Worm (Caenorhabditis elegans): ENCODE measurements around the gene btb-5.
A peak's percentile ranks its signal among the peaks of the same experiment; 100 is the strongest.

The btb-5 gene

DNA sequence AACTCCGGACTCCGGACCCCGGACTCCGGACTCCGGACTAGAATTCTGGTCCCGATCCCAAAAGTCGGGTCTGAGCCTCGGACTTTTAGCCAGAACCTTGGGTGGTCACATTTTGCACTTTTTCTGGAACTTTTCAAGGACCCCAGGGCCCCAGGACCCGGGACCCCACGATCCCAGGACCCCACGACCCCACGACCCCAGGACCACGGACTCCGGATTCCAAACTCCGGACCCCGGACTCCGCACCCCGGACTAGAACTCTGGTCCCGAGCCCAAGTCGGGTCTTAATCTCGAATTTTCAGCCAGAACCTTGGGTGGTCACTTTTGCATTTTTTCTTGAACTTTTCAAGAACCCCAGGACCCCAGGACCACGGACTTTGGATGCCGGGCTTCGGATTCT lies 18.2 kb downstream of the btb-5 start:
- no peak for TF ChIP-seq nhr-21 (tag; optimal IDR thresholded peaks at IDR 0.05)
- no peak for TF ChIP-seq mbf-1 (tag; optimal IDR thresholded peaks at IDR 0.05)

DNA sequence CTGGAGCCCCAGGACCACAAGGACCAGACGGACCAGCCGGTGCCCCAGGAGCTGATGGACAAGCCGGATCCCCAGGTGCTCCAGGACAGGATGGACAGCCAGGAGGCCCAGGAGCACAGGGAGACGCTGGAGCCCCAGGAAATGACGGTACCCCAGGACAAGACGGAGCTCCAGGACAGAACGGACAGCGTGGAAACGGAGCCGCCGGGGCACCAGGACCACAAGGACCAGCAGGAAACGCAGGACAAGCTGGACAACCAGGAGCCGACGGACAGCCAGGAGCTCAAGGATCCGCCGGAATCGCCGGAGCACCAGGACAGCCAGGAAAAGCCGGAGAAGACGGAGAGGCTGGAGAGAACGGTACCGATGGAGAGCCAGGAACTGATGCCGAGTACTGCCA lies 19.5 kb downstream of the btb-5 start:
- TF ChIP-seq ceh-82 (tag; optimal IDR thresholded peaks at IDR 0.05), result no peak
- TF ChIP-seq alr-1 (tag; optimal IDR thresholded peaks at IDR 0.05), result no peak
- TF ChIP-seq skn-1 (tag; optimal IDR thresholded peaks at IDR 0.05), result no peak
- no peak for TF ChIP-seq elt-1 (tag; optimal IDR thresholded peaks at IDR 0.05)
- TF ChIP-seq C34F6.9 (tag; optimal IDR thresholded peaks at IDR 0.05), result no peak
- TF ChIP-seq nhr-25 (tag; optimal IDR thresholded peaks at IDR 0.05), result no peak
- no peak for TF ChIP-seq mbf-1 (tag; optimal IDR thresholded peaks at IDR 0.05)
- no peak for TF ChIP-seq ztf-4 (tag; optimal IDR thresholded peaks at IDR 0.05)
- no peak for TF ChIP-seq nhr-129 (tag; optimal IDR thresholded peaks at IDR 0.05)
- TF ChIP-seq nhr-11 (tag; optimal IDR thresholded peaks at IDR 0.05), result no peak
- no peak for TF ChIP-seq unc-55 (GFP tag; optimal IDR thresholded peaks at IDR 0.05)
- no peak for TF ChIP-seq ama-1 (optimal IDR thresholded peaks at IDR 0.05)
- TF ChIP-seq nhr-23 (tag; optimal IDR thresholded peaks at IDR 0.05), result no peak
- no peak for TF ChIP-seq nhr-21 (tag; optimal IDR thresholded peaks at IDR 0.05)
- no peak for TF ChIP-seq nhr-237 (tag; optimal IDR thresholded peaks at IDR 0.05)
- no peak for TF ChIP-seq lin-11 (tag; optimal IDR thresholded peaks at IDR 0.05)
- TF ChIP-seq aly-2 (tag; optimal IDR thresholded peaks at IDR 0.05), result no peak
- no peak for TF ChIP-seq R02D3.7 (tag; optimal IDR thresholded peaks at IDR 0.05)

DNA sequence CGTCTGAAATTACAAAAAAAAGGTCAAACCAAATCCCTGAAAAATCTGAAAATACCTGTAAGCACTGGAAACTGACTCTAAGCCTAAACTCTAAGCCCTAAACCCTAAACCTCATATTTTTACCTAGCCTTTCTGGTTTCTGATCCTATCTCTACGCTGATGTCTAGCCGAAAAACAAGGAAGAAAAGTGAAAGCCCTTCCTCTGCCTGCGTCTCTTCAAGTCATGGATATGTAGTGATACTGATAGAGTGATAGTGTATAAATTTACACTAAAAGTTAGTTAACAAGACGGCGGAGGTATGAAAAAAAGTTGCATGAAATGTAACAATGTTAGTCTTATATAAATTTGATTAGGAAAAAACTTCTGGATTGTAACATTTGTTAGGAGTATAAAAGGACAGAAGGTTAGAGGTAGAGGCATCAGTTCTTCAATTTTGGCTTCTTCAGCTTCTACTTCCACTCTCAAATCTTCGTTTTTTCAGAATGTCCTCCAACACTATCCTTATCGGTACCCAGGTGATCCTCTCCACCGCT lies 20.3 kb downstream of the btb-5 start, which contains the start of gene col-88:
Gene col-88, plus strand, starts transcription at position 484 of the 534 bp plus-strand sequence.
- TF ChIP-seq blmp-1 (tag; optimal IDR thresholded peaks at IDR 0.05; ENCODE audit: insufficient read depth), result peak; percentile 3
- TF ChIP-seq nhr-12 (tag; optimal IDR thresholded peaks at IDR 0.05), result no peak

DNA sequence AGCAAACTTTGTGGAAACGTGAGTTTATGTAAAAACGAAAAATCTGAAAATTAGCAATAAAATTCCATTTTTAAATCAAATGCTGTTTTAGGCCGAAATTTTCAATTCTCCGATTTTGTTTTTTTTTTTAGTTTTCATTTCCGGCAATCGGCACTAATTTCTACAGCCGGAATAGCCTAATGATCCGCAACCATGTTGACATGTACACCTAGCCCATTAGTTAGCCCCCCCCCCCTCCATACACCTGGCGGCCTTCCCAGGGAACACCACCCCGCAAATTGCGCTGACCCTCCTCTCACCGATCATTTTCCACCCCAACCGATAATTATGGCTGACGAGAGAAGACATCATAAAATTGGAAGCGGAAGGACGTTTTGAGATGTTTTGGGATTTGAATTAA lies 21.4 kb downstream of the btb-5 start:
- no peak for TF ChIP-seq aly-2 (tag; optimal IDR thresholded peaks at IDR 0.05)
- TF ChIP-seq mdl-1 (tag; optimal IDR thresholded peaks at IDR 0.05), result no peak
- TF ChIP-seq ceh-82 (tag; optimal IDR thresholded peaks at IDR 0.05), result no peak
- no peak for TF ChIP-seq nhr-237 (tag; optimal IDR thresholded peaks at IDR 0.05)
- TF ChIP-seq zag-1 (tag; optimal IDR thresholded peaks at IDR 0.05), result no peak
- no peak for TF ChIP-seq nhr-129 (tag; optimal IDR thresholded peaks at IDR 0.05)
- no peak for TF ChIP-seq lin-11 (tag; optimal IDR thresholded peaks at IDR 0.05)
- no peak for TF ChIP-seq nhr-21 (tag; optimal IDR thresholded peaks at IDR 0.05)

DNA sequence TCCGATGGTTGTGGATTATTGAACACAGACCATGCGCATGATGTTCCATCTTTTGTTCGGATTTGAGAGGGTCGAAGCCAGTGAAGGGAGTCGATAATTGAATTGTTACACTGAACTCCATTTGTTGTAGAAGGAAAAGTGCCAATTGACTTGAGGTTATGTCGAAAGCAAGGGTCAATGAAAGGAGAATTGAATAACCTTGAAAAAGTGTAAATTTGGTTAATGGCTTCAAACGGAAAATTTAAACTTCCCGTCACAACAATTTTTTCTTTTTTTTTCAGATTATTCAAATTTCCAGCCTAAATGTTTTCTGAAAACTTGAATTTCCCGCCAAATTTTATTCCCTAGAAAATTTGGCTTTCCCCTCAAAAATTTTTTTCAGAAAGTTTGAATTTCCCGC lies 22.8 kb downstream of the btb-5 start, which contains the start of gene clp-10:
Gene clp-10, minus strand, starts transcription at position 101 of the 400 bp plus-strand sequence.
- TF ChIP-seq sma-3 (GFP tag; optimal IDR thresholded peaks at IDR 0.05) (no peak), ztf-11 (tag; optimal IDR thresholded peaks at IDR 0.05) (no peak), ztf-1 (GFP tag; conservative IDR thresholded peaks at IDR 0.05) (no peak), ceh-82 (tag; optimal IDR thresholded peaks at IDR 0.05) (no peak), ama-1 (optimal IDR thresholded peaks at IDR 0.05) (no peak), mbf-1 (tag; optimal IDR thresholded peaks at IDR 0.05) (no peak), skn-1 (tag; optimal IDR thresholded peaks at IDR 0.05) (no peak), sem-4 (tag; optimal IDR thresholded peaks at IDR 0.05) (no peak), nhr-25 (tag; optimal IDR thresholded peaks at IDR 0.05) (no peak), elt-1 (tag; optimal IDR thresholded peaks at IDR 0.05) (no peak), crh-2 (tag; optimal IDR thresholded peaks at IDR 0.05) (no peak), ZK546.5 (tag; optimal IDR thresholded peaks at IDR 0.05) (no peak), nhr-77 (tag; optimal IDR thresholded peaks at IDR 0.05) (no peak), ztf-4 (tag; optimal IDR thresholded peaks at IDR 0.05) (no peak), nhr-237 (tag; optimal IDR thresholded peaks at IDR 0.05) (no peak)

DNA sequence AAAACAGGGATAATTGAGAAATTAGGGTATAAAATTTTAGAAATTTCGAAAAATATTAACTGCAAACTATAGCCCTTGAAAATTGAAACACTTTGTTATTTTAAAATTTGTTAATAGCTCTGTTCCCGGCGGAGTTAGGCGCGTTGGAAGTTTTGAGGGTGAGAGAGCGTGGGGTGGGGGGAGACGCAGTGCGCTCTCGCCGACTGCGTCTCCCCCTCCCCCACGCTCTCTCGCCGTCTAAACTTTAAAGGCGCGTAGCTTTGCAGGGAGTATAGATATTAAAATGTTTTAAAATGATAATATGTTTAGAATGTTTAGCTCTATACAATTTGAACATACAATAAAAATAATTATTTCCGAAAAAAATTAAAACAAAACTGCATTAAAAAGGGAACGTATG lies 27.7 kb downstream of the btb-5 start:
- TF ChIP-seq ceh-16 (tag; optimal IDR thresholded peaks at IDR 0.05) (no peak), peb-1 (tag; optimal IDR thresholded peaks at IDR 0.05) (no peak), Y55F3AM.14 (GFP tag; optimal IDR thresholded peaks at IDR 0.05) (no peak), F13H6.1 (tag; optimal IDR thresholded peaks at IDR 0.05) (no peak), dmd-4 (tag; optimal IDR thresholded peaks at IDR 0.05) (no peak), sma-3 (GFP tag; optimal IDR thresholded peaks at IDR 0.05) (no peak), lin-39 (tag; optimal IDR thresholded peaks at IDR 0.05) (no peak), nhr-6 (tag; optimal IDR thresholded peaks at IDR 0.05) (no peak), lin-13 (GFP tag; optimal IDR thresholded peaks at IDR 0.05) (no peak), ztf-4 (tag; optimal IDR thresholded peaks at IDR 0.05) (no peak), ama-1 (optimal IDR thresholded peaks at IDR 0.05) (no peak), zag-1 (tag; optimal IDR thresholded peaks at IDR 0.05) (no peak), R02D3.7 (tag; optimal IDR thresholded peaks at IDR 0.05) (no peak), ztf-11 (tag; optimal IDR thresholded peaks at IDR 0.05) (no peak), nhr-25 (tag; optimal IDR thresholded peaks at IDR 0.05) (no peak), nhr-10 (tag; optimal IDR thresholded peaks at IDR 0.05) (no peak), mab-5 (tag; optimal IDR thresholded peaks at IDR 0.05) (no peak), nhr-129 (tag; optimal IDR thresholded peaks at IDR 0.05) (no peak), alr-1 (tag; optimal IDR thresholded peaks at IDR 0.05) (no peak)

All from whole organism, L2 larva.